Worm (Caenorhabditis elegans) whole organism, L1 larva: ENCODE measurements around the gene cdk-11.1.

Experiments used
- aha-1 ChIP-seq: fragments of 150-350 bp; optimal IDR thresholded peaks from 2 replicates; lab custom pipeline; 2014; ENCODE audit warnings: missing biosample characterization, missing genetic modification characterization
- ceh-88 ChIP-seq: fragments of 200-800 bp; sonication (Bioruptor generic); IDR thresholded peaks from 2 replicates; pipeline ENCODE4 v1.3.6; 2022; ENCODE audit warnings: missing genetic modification characterization, missing compliant biosample characterization
- dpl-1 ChIP-seq, 3 experiments: fragments of 150-350 bp in 2 of 3; sonication (generic microtip) in 1 of 3; optimal IDR thresholded peaks; 2 replicates each; lab custom pipeline; 2014 to 2017; ENCODE audit warnings: missing biosample characterization in 3 of 3, missing genetic modification characterization in 3 of 3, missing genetic modification reagents in 3 of 3
- fkh-4 ChIP-seq: sonication (generic microtip); optimal IDR thresholded peaks from 2 replicates; lab custom pipeline; 2016; ENCODE audit warnings: missing compliant biosample characterization, missing genetic modification characterization, borderline replicate concordance
- jun-1 ChIP-seq: fragments of 150-350 bp; optimal IDR thresholded peaks from 2 replicates; lab custom pipeline; 2014; ENCODE audit warnings: missing biosample characterization, missing genetic modification reagents, missing genetic modification characterization
- lin-15B ChIP-seq: fragments of 150-350 bp; sonication (generic microtip); optimal IDR thresholded peaks from 3 replicates; lab custom pipeline; 2014; ENCODE audit warnings: missing biosample characterization, missing genetic modification characterization
- lin-39 ChIP-seq: fragments of 150-350 bp; optimal IDR thresholded peaks from 2 replicates; lab custom pipeline; 2014; ENCODE audit warnings: missing biosample characterization, missing genetic modification reagents, missing genetic modification characterization
- lsy-2 ChIP-seq, 2 experiments: fragments of 150-350 bp; optimal IDR thresholded peaks; 2 replicates each; lab custom pipeline; 2014; ENCODE audit warnings: missing biosample characterization in 2 of 2, missing genetic modification characterization in 2 of 2
- nhr-11 ChIP-seq: fragments of 150-350 bp; optimal IDR thresholded peaks from 2 replicates; lab custom pipeline; 2014; ENCODE audit warnings: missing biosample characterization, missing genetic modification characterization
- nhr-76 ChIP-seq: sonication (generic microtip); optimal IDR thresholded peaks from 2 replicates; lab custom pipeline; 2017; ENCODE audit warnings: missing biosample characterization, missing genetic modification characterization
- unc-62 ChIP-seq: fragments of 150-350 bp; optimal IDR thresholded peaks from 2 replicates; lab custom pipeline; 2014; ENCODE audit warnings: missing biosample characterization, missing genetic modification reagents, missing genetic modification characterization

DNA sequence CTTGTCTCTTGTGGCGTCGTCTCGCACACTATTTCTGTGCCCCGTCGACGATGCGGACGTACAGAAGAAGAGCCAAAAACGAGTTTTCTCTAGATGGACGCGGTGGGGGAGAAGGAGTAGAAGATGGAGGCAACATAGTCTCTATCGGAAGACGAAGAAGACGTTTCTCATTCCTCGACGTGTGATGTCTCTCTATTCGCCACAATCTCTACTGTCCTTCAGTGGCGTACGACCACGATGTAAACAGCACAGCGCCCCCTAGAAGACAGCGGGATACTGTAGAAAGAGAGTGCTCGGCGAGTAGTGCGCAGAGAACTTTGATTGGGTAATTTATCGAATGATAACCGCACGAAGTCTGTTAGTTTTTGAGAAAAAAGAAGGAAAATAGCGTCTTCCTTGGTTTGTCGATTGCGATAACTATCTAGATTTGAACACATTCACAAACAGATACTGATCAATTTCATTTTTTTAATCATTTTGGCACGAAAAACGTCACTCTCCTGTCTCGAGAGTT lies 19.5 kb upstream of the cdk-11.1 start:
- TF ChIP-seq fkh-4 (tag; lab: Kevin White, UChicago): no peak
- TF ChIP-seq lsy-2 (tag; optimal IDR thresholded peaks at IDR 0.05; lab: Kevin White, UChicago): peak in 1 of 2 experiments; percentile 57
- no peak for TF ChIP-seq unc-62 (GFP tag; lab: Kevin White, UChicago)
- TF ChIP-seq lin-15B (tag; lab: Kevin White, UChicago): no peak
- no peak for TF ChIP-seq aha-1
- TF ChIP-seq nhr-76 (tag; lab: Kevin White, UChicago): no peak
- no peak for TF ChIP-seq jun-1 (tag; lab: Kevin White, UChicago)
- TF ChIP-seq lin-39 (tag; lab: Kevin White, UChicago): no peak
- TF ChIP-seq nhr-11: no peak
- TF ChIP-seq dpl-1 (GFP tag; optimal IDR thresholded peaks at IDR 0.05; lab: Kevin White, UChicago): no peak
- no peak for TF ChIP-seq ceh-88 (GFP tag; lab: Robert Waterston, UW)
